Fruit fly (Drosophila melanogaster) whole organism, wandering third instar larva: ENCODE results near the gene Tsen2.

Experiments used
- Abd-B ChIP-seq: fragments of >200 bp; optimal IDR thresholded peaks from 2 replicates; lab custom pipeline; 2017; ENCODE audit warnings: missing biosample characterization, missing genetic modification characterization
- CG32264 ChIP-seq: fragments of 200-800 bp; sonication (Bioruptor generic); optimal IDR thresholded peaks from 2 replicates; lab custom pipeline; 2016; ENCODE audit warnings: missing biosample characterization, missing genetic modification characterization
- CG9705 ChIP-seq: fragments of 200-800 bp; sonication (Bioruptor generic); optimal IDR thresholded peaks from 2 replicates; lab custom pipeline; 2018; ENCODE audit warnings: missing biosample characterization, mild to moderate bottlenecking, missing genetic modification characterization
- CrebA ChIP-seq: fragments of 200-800 bp; sonication (Bioruptor generic); optimal IDR thresholded peaks from 2 replicates; lab custom pipeline; 2016; ENCODE audit warnings: missing biosample characterization, mild to moderate bottlenecking, missing genetic modification characterization, borderline replicate concordance
- Dfd ChIP-seq: fragments of >200 bp; optimal IDR thresholded peaks from 2 replicates; lab custom pipeline; 2017; ENCODE audit warnings: missing biosample characterization, missing genetic modification characterization
- Dif ChIP-seq: fragments of 200-275, 200-300 bp; sonication (Bioruptor generic); optimal IDR thresholded peaks from 2 replicates; lab custom pipeline; 2018; ENCODE audit warnings: missing biosample characterization, missing genetic modification characterization; ENCODE audit not compliant: partially characterized antibody
- GATAd ChIP-seq: sonication (Bioruptor generic); optimal IDR thresholded peaks from 2 replicates; lab custom pipeline; 2016; ENCODE audit warnings: missing biosample characterization, missing genetic modification characterization
- HLH106 ChIP-seq: fragments of 200-800 bp; optimal IDR thresholded peaks from 3 replicates; lab custom pipeline; 2019; ENCODE audit warnings: missing biosample characterization, mild to moderate bottlenecking, missing genetic modification characterization, moderate library complexity
- Hnf4 ChIP-seq: fragments of 200-800 bp; sonication (Bioruptor generic); optimal IDR thresholded peaks from 2 replicates; lab custom pipeline; 2016; ENCODE audit warnings: missing biosample characterization, mild to moderate bottlenecking, missing genetic modification characterization
- Hr78 ChIP-seq: fragments of >200 bp; optimal IDR thresholded peaks from 2 replicates; lab custom pipeline; 2017; ENCODE audit warnings: missing biosample characterization, missing genetic modification characterization
- Hr83 ChIP-seq: fragments of 200-300 bp; sonication (Bioruptor generic); optimal IDR thresholded peaks from 2 replicates; lab custom pipeline; 2016; ENCODE audit warnings: missing biosample characterization, mild to moderate bottlenecking, missing genetic modification characterization, moderate library complexity; ENCODE audit not compliant: poor library complexity, severe bottlenecking
- Jra ChIP-seq: sonication (Bioruptor generic); optimal IDR thresholded peaks from 2 replicates; lab custom pipeline; 2016; ENCODE audit warnings: missing biosample characterization, missing genetic modification characterization
- Mio ChIP-seq: sonication (Bioruptor generic); optimal IDR thresholded peaks from 2 replicates; lab custom pipeline; 2016; ENCODE audit warnings: missing biosample characterization, missing genetic modification characterization
- Myc ChIP-seq: fragments of >200 bp; optimal IDR thresholded peaks from 2 replicates; lab custom pipeline; 2017
- N ChIP-seq: fragments of >200 bp; optimal IDR thresholded peaks from 2 replicates; lab custom pipeline; 2018; ENCODE audit warnings: missing biosample characterization, missing external identifiers, missing genetic modification characterization
- OdsH ChIP-seq: fragments of 200-800 bp; sonication (Bioruptor generic); optimal IDR thresholded peaks from 2 replicates; lab custom pipeline; 2016; ENCODE audit warnings: missing biosample characterization, mild to moderate bottlenecking, missing genetic modification characterization
- Rel ChIP-seq, 2 experiments: fragments of 200-800 bp; sonication (Bioruptor generic) in 1 of 2; optimal IDR thresholded peaks; 2 replicates in 1 of 2; 3 replicates in 1 of 2; lab custom pipeline; 2016 to 2019; ENCODE audit warnings: mild to moderate bottlenecking in 2 of 2, missing biosample characterization in 2 of 2, missing genetic modification characterization in 2 of 2, moderate library complexity in 1 of 2
- Sp1 ChIP-seq: fragments of 200-800 bp; sonication (Bioruptor generic); optimal IDR thresholded peaks from 3 replicates; lab custom pipeline; 2019; ENCODE audit warnings: missing biosample characterization, mild to moderate bottlenecking, missing genetic modification characterization, moderate library complexity
- Vsx2 ChIP-seq: fragments of 200-300, 225-300 bp; sonication (Bioruptor generic); optimal IDR thresholded peaks from 2 replicates; lab custom pipeline; 2018; ENCODE audit warnings: missing biosample characterization, missing genetic modification characterization; ENCODE audit not compliant: partially characterized antibody
- br ChIP-seq: fragments of 200-800 bp; sonication (Bioruptor generic); optimal IDR thresholded peaks from 2 replicates; lab custom pipeline; 2016; ENCODE audit warnings: missing biosample characterization, missing genetic modification characterization
- brk ChIP-seq: fragments of 200-800 bp; sonication (Bioruptor generic); optimal IDR thresholded peaks from 2 replicates; lab custom pipeline; 2016; ENCODE audit warnings: missing biosample characterization, mild to moderate bottlenecking, missing genetic modification characterization
- dl ChIP-seq, 2 experiments: fragments of 175-275, 200-275 bp in 1 of 2; fragments of 200-275 bp in 1 of 2; sonication (Bioruptor generic); optimal IDR thresholded peaks; lab custom pipeline; 2018; ENCODE audit warnings: mild to moderate bottlenecking in 2 of 2, missing biosample characterization in 2 of 2, missing genetic modification characterization in 2 of 2, moderate library complexity in 2 of 2; ENCODE audit not compliant: partially characterized antibody in 2 of 2, insufficient read depth in 1 of 2
- dmrt93B ChIP-seq: fragments of 200-800 bp; sonication (Bioruptor generic); optimal IDR thresholded peaks from 2 replicates; lab custom pipeline; 2018; ENCODE audit warnings: missing biosample characterization, mild to moderate bottlenecking, missing genetic modification characterization
- dsf ChIP-seq: sonication (Bioruptor generic); optimal IDR thresholded peaks from 2 replicates; lab custom pipeline; 2016; ENCODE audit warnings: missing biosample characterization, missing genetic modification characterization, borderline replicate concordance
- ey ChIP-seq: fragments of 200-800 bp; sonication (Bioruptor generic); optimal IDR thresholded peaks from 2 replicates; lab custom pipeline; 2016; ENCODE audit warnings: missing biosample characterization, missing genetic modification characterization
- foxo ChIP-seq, 2 experiments: fragments of 200-800 bp; sonication (Bioruptor generic); optimal IDR thresholded peaks; 2 replicates in 1 of 2; 3 replicates in 1 of 2; lab custom pipeline; 2016 to 2017; ENCODE audit warnings: missing biosample characterization in 2 of 2, missing genetic modification characterization in 2 of 2
- fru ChIP-seq: fragments of 200-800 bp; sonication (Bioruptor generic); optimal IDR thresholded peaks from 3 replicates; lab custom pipeline; 2016; ENCODE audit warnings: missing biosample characterization, mild to moderate bottlenecking, missing genetic modification characterization
- h ChIP-seq: fragments of 200-800 bp; sonication (Bioruptor generic); optimal IDR thresholded peaks from 3 replicates; lab custom pipeline; 2016; ENCODE audit warnings: missing biosample characterization, mild to moderate bottlenecking, missing genetic modification characterization
- jim ChIP-seq: fragments of 175-275, 200-325 bp; sonication (Bioruptor generic); optimal IDR thresholded peaks from 2 replicates; lab custom pipeline; 2016; ENCODE audit warnings: missing biosample characterization, mild to moderate bottlenecking, missing genetic modification characterization
- lola ChIP-seq: fragments of >200 bp; optimal IDR thresholded peaks from 2 replicates; lab custom pipeline; 2017; ENCODE audit warnings: missing biosample characterization, missing genetic modification characterization
- pan ChIP-seq: fragments of >200 bp; optimal IDR thresholded peaks from 2 replicates; lab custom pipeline; 2017
- psq ChIP-seq: fragments of 200-800 bp; sonication (Bioruptor generic); optimal IDR thresholded peaks from 3 replicates; lab custom pipeline; 2017; ENCODE audit warnings: missing biosample characterization, mild to moderate bottlenecking, missing genetic modification characterization, moderate library complexity
- rgr ChIP-seq: fragments of 200-800 bp; sonication (Bioruptor generic); optimal IDR thresholded peaks from 3 replicates; lab custom pipeline; 2016; ENCODE audit warnings: missing biosample characterization, mild to moderate bottlenecking, missing genetic modification characterization
- sage ChIP-seq: fragments of 200-800 bp; sonication (Bioruptor generic); optimal IDR thresholded peaks from 2 replicates; lab custom pipeline; 2016; ENCODE audit warnings: missing biosample characterization, mild to moderate bottlenecking, missing genetic modification characterization
- sv ChIP-seq: fragments of 200-800 bp; sonication (Bioruptor generic); optimal IDR thresholded peaks from 3 replicates; lab custom pipeline; 2016; ENCODE audit warnings: missing biosample characterization, missing genetic modification characterization
- tai ChIP-seq: sonication (Bioruptor generic); optimal IDR thresholded peaks from 2 replicates; lab custom pipeline; 2016; ENCODE audit warnings: missing biosample characterization, missing genetic modification characterization
- usp ChIP-seq: fragments of >200 bp; optimal IDR thresholded peaks from 2 replicates; lab custom pipeline; 2017; ENCODE audit warnings: missing biosample characterization, missing genetic modification characterization
- woc ChIP-seq: sonication (Bioruptor generic); optimal IDR thresholded peaks from 2 replicates; lab custom pipeline; 2016; ENCODE audit warnings: missing biosample characterization, mild to moderate bottlenecking, missing genetic modification characterization

The Tsen2 gene

DNA sequence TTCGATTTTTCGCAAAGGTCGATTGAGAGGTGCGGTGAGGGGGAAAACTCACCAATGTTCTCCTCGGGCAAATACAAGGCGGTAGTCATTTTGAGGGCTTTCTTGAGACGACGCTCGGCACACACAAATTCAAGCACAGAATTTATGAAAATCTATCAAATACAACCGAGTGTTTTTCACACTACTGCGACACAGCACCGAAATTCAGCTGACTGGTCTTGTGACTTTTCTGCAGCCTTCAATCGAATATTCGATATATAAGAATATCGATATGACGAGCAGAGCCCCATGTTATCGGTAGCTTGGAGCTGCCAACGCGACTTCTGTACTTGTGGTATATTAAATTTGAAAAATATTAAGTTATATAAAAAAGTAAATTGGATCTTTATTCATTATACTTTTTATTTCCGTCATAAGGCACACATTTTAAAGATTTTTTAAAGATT lies 2.0 kb upstream of the Tsen2 start, which contains the start of gene VhaSFD:
Gene VhaSFD, minus strand, starts transcription at position 249 of the 446 bp plus-strand sequence.
- TF ChIP-seq Hr78 (GFP tag; lab: Kevin White, UChicago), result no peak
- TF ChIP-seq Mio (GFP tag; lab: Kevin White, UChicago), result no peak
- TF ChIP-seq h (GFP tag; lab: Kevin White, UChicago), result no peak
- TF ChIP-seq sv (GFP tag; lab: Kevin White, UChicago), result no peak
- TF ChIP-seq dsf (GFP tag; lab: Kevin White, UChicago), result no peak
- no peak for TF ChIP-seq Myc (lab: Kevin White, UChicago)
- no peak for TF ChIP-seq usp (GFP tag; lab: Kevin White, UChicago)
- no peak for TF ChIP-seq jim
- no peak for TF ChIP-seq dl (GFP tag; optimal IDR thresholded peaks at IDR 0.05; lab: Kevin White, UChicago; ENCODE audit: insufficient read depth in 1 of 2, partially characterized antibody in 2 of 2)
- TF ChIP-seq CG9705 (GFP tag; lab: Kevin White, UChicago), result peak; percentile 49
- no peak for TF ChIP-seq foxo (GFP tag; optimal IDR thresholded peaks at IDR 0.05; lab: Kevin White, UChicago)
- TF ChIP-seq OdsH (GFP tag; lab: Kevin White, UChicago), result peak; percentile 29
- TF ChIP-seq pan (lab: Kevin White, UChicago), result no peak
- TF ChIP-seq lola (GFP tag; lab: Kevin White, UChicago), result no peak
- no peak for TF ChIP-seq Hnf4
- no peak for TF ChIP-seq CrebA (GFP tag; lab: Kevin White, UChicago)
- TF ChIP-seq Abd-B (GFP tag; lab: Kevin White, UChicago), result no peak
- TF ChIP-seq Hr83 (GFP tag; lab: Kevin White, UChicago), result no peak
- TF ChIP-seq GATAd, result no peak
- no peak for TF ChIP-seq Jra (GFP tag; lab: Kevin White, UChicago)
- no peak for TF ChIP-seq Rel (GFP tag; optimal IDR thresholded peaks at IDR 0.05; lab: Kevin White, UChicago)
- peak; percentile 80 for TF ChIP-seq Rel (tag; optimal IDR thresholded peaks at IDR 0.05; lab: Kevin White, UChicago)
- TF ChIP-seq woc (GFP tag; lab: Kevin White, UChicago), result no peak
- no peak for TF ChIP-seq brk (GFP tag; lab: Kevin White, UChicago)
- TF ChIP-seq rgr, result peak; percentile 20
- no peak for TF ChIP-seq br (GFP tag; lab: Kevin White, UChicago)
- TF ChIP-seq fru, result no peak
- no peak for TF ChIP-seq ey (GFP tag; lab: Kevin White, UChicago)
- no peak for TF ChIP-seq CG32264 (GFP tag; lab: Kevin White, UChicago)
- no peak for TF ChIP-seq Dif (GFP tag; lab: Kevin White, UChicago)
- TF ChIP-seq HLH106 (tag; lab: Kevin White, UChicago), result peak; percentile 34
- TF ChIP-seq Sp1 (GFP tag; lab: Kevin White, UChicago), result peak; percentile 35
- no peak for TF ChIP-seq Vsx2
- TF ChIP-seq N, result no peak
- TF ChIP-seq Dfd (GFP tag; lab: Kevin White, UChicago), result no peak
- no peak for TF ChIP-seq dmrt93B
- TF ChIP-seq psq (GFP tag; lab: Kevin White, UChicago), result no peak
- no peak for TF ChIP-seq tai (GFP tag; lab: Kevin White, UChicago)
- no peak for TF ChIP-seq sage (GFP tag; lab: Kevin White, UChicago)

DNA sequence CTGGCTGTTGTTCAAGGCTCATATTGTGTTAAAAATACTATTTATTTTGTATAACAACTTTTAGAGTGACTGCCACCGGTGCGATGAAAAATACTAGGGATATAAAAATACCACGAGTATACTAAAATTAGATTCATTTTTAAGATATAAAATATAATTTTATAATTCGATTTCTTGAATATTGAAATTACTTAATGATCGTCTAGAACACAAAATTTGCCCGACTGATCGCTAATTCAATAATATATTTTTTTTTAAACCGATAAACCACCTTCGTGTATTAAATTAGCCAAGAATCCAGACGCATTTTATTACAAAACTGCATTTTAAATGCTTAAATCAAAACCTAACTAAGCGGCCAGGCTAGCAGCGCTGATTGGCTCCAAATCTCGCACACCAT lies 1.4 kb downstream of the Tsen2 start, which contains the start of gene CG17996:
Gene CG17996, minus strand, starts transcription at position 101 of the 400 bp plus-strand sequence.
- TF ChIP-seq Hr78 (GFP tag; lab: Kevin White, UChicago), result no peak
- TF ChIP-seq br (GFP tag; lab: Kevin White, UChicago), result no peak
- TF ChIP-seq Hr83 (GFP tag; lab: Kevin White, UChicago), result no peak
- TF ChIP-seq foxo (GFP tag; optimal IDR thresholded peaks at IDR 0.05; lab: Kevin White, UChicago), result no peak
- TF ChIP-seq Vsx2, result no peak
- TF ChIP-seq sv (GFP tag; lab: Kevin White, UChicago), result no peak
- no peak for TF ChIP-seq Abd-B (GFP tag; lab: Kevin White, UChicago)
- TF ChIP-seq psq (GFP tag; lab: Kevin White, UChicago), result no peak
- no peak for TF ChIP-seq fru
- TF ChIP-seq lola (GFP tag; lab: Kevin White, UChicago), result no peak
- no peak for TF ChIP-seq OdsH (GFP tag; lab: Kevin White, UChicago)
- no peak for TF ChIP-seq dl (GFP tag; optimal IDR thresholded peaks at IDR 0.05; lab: Kevin White, UChicago; ENCODE audit: insufficient read depth in 1 of 2, partially characterized antibody in 2 of 2)
- TF ChIP-seq Hnf4, result no peak
- no peak for TF ChIP-seq N
- TF ChIP-seq jim, result no peak
- no peak for TF ChIP-seq sage (GFP tag; lab: Kevin White, UChicago)
- TF ChIP-seq, all 38 proteins: peak for 0
